Worm (Caenorhabditis elegans) whole organism, early embryonic: Measurements from ENCODE around the gene mfsd-11.

Experiments
- B0310.2 ChIP-seq: sonication (generic microtip); optimal IDR thresholded peaks from 2 replicates; lab custom pipeline; 2016; ENCODE audit warnings: mild to moderate bottlenecking, missing genetic modification characterization, missing compliant biosample characterization
- F13C5.2 ChIP-seq: sonication (generic microtip); optimal IDR thresholded peaks from 2 replicates; lab custom pipeline; 2017; ENCODE audit warnings: mild to moderate bottlenecking, missing genetic modification characterization, inconsistent platforms, missing compliant biosample characterization
- aly-1 ChIP-seq: sonication (generic microtip); optimal IDR thresholded peaks from 2 replicates; lab custom pipeline; 2016; ENCODE audit warnings: missing genetic modification characterization, missing compliant biosample characterization
- ama-1 ChIP-seq: fragments of 150-350 bp; optimal IDR thresholded peaks from 2 replicates; lab custom pipeline; 2014
- ceh-13 ChIP-seq: fragments of 200-800 bp; sonication (Bioruptor generic); optimal IDR thresholded peaks from 2 replicates; lab custom pipeline; 2018; ENCODE audit warnings: mild to moderate bottlenecking, missing genetic modification characterization, missing compliant biosample characterization
- ceh-36 ChIP-seq: sonication (generic microtip); optimal IDR thresholded peaks from 2 replicates; lab custom pipeline; 2016; ENCODE audit warnings: missing genetic modification characterization, inconsistent platforms, missing compliant biosample characterization
- ets-7 ChIP-seq: sonication (generic microtip); optimal IDR thresholded peaks from 2 replicates; lab custom pipeline; 2016; ENCODE audit warnings: missing genotype, missing genetic modification characterization, missing compliant biosample characterization
- flt-1 ChIP-seq: fragments of 200-800 bp; sonication (Bioruptor generic); IDR thresholded peaks from 2 replicates; pipeline ENCODE4 v1.3.6; 2022; ENCODE audit warnings: missing genetic modification characterization, missing compliant biosample characterization
- hmbx-1 ChIP-seq: sonication (generic microtip); optimal IDR thresholded peaks from 2 replicates; lab custom pipeline; 2016; ENCODE audit warnings: mild to moderate bottlenecking, missing genetic modification characterization, missing compliant biosample characterization
- hmg-4 ChIP-seq: fragments of 200-800 bp; sonication (Bioruptor generic); optimal IDR thresholded peaks from 2 replicates; lab custom pipeline; 2018; ENCODE audit warnings: mild to moderate bottlenecking, missing genetic modification characterization, missing compliant biosample characterization
- hnd-1 ChIP-seq: sonication (generic microtip); optimal IDR thresholded peaks from 2 replicates; lab custom pipeline; 2016; ENCODE audit warnings: missing genetic modification characterization, missing compliant biosample characterization
- pes-1 ChIP-seq: fragments of 200-800 bp; sonication (Bioruptor generic); IDR thresholded peaks from 2 replicates; pipeline ENCODE4 v1.3.6; 2022; ENCODE audit warnings: missing genetic modification reagents, missing genetic modification characterization, missing compliant biosample characterization
- scrt-1 ChIP-seq: fragments of 200-800 bp; sonication (Bioruptor generic); IDR thresholded peaks from 2 replicates; pipeline ENCODE4 v1.3.6; 2022; ENCODE audit warnings: missing genetic modification characterization, missing compliant biosample characterization
- sea-1 ChIP-seq: fragments of 200-800 bp; sonication (Bioruptor generic); conservative IDR thresholded peaks from 2 replicates; pipeline ENCODE4 v1.3.6; 2022; ENCODE audit warnings: missing genetic modification characterization, missing compliant biosample characterization
- tbx-11 ChIP-seq: fragments of 200-800 bp; sonication (Bioruptor generic); IDR thresholded peaks from 2 replicates; pipeline ENCODE4 v1.3.6; 2022; ENCODE audit warnings: missing genetic modification characterization, missing compliant biosample characterization
- tbx-37 ChIP-seq: fragments of 200-800 bp; sonication (Bioruptor generic); conservative IDR thresholded peaks from 2 replicates; pipeline ENCODE4 v1.3.6; 2022; ENCODE audit warnings: missing genetic modification reagents, missing genetic modification characterization, missing compliant biosample characterization
- tra-4 ChIP-seq: sonication (generic microtip); optimal IDR thresholded peaks from 2 replicates; lab custom pipeline; 2017; ENCODE audit warnings: missing genetic modification characterization, missing compliant biosample characterization

mfsd-11 gene

DNA sequence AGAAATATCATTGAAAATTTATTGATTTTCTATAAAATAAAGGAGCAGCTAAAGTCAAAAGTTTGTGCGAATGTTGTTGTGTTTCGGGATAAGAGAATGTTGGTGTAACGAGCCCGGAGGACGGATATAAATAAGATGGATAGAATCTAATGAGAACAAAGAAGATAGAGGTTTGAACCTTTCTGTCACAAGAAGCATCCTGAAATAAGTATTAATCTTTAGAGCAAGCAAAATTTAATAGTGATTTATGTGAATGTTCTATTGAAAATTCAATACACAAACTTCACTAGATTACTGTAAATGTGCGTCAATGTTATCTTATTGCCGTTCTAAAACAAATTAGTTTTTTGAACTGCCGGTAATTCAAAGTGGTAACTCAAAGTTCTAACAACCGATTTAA is 50.2 kb downstream of the mfsd-11 start, which contains the start of gene W03G11.3:
W03G11.3 (minus strand) TSS at position 101 of the 400 bp plus-strand sequence.
- TF ChIP-seq ets-7 (tag; lab: Kevin White, UChicago) (no peak), tbx-37 (GFP tag; lab: Robert Waterston, UW) (no peak), F13C5.2 (tag; lab: Kevin White, UChicago) (no peak), tra-4 (tag; lab: Kevin White, UChicago) (no peak), ceh-36 (tag; lab: Kevin White, UChicago) (no peak), pes-1 (no peak), hmbx-1 (tag; lab: Kevin White, UChicago) (no peak), B0310.2 (tag; lab: Kevin White, UChicago) (no peak), hnd-1 (tag; lab: Kevin White, UChicago) (no peak), aly-1 (tag; lab: Kevin White, UChicago) (no peak), hmg-4 (GFP tag; lab: Kevin White, UChicago) (no peak), sea-1 (GFP tag; lab: Robert Waterston, UW) (no peak), flt-1 (GFP tag; lab: Robert Waterston, UW) (no peak), ama-1 (lab: Kevin White, UChicago) (no peak), tbx-11 (GFP tag; lab: Robert Waterston, UW) (no peak), scrt-1 (GFP tag; lab: Robert Waterston, UW) (no peak), ceh-13 (no peak)
